Fruit fly (Drosophila melanogaster) Kc167 (cell line): ENCODE results near the gene CG46307.

Experiments
- Myc ChIP-seq: fragments of >200 bp; optimal IDR thresholded peaks from 2 replicates; lab custom pipeline; 2017; ENCODE audit warnings: missing external identifiers
- Sin3A ChIP-seq: fragments of >200 bp; optimal IDR thresholded peaks from 2 replicates; lab custom pipeline; 2018; ENCODE audit warnings: missing external identifiers
- h ChIP-seq: fragments of >200 bp; optimal IDR thresholded peaks from 3 replicates; lab custom pipeline; 2018; ENCODE audit warnings: missing external identifiers
- insv ChIP-seq: fragments of >200 bp; optimal IDR thresholded peaks from 3 replicates; lab custom pipeline; 2018; ENCODE audit warnings: missing external identifiers
- psq ChIP-seq: fragments of >200 bp; optimal IDR thresholded peaks from 2 replicates; lab custom pipeline; 2017; ENCODE audit warnings: missing external identifiers

dm6 chr2L:21172922-21173321 lies 68.6 kb downstream of the CG46307 start, which contains the start of gene CG31627:
- TF ChIP-seq insv (lab: Kevin White, UChicago), result no peak
- TF ChIP-seq h, result no peak
- TF ChIP-seq Myc (lab: Kevin White, UChicago), result no peak
- no peak for TF ChIP-seq psq (lab: Kevin White, UChicago)
- TF ChIP-seq Sin3A (lab: Kevin White, UChicago), result no peak
